Fruit fly (Drosophila melanogaster): ENCODE results near the gene Octbeta2R.

- TF ChIP-seq dsx (GFP tag; optimal IDR thresholded peaks at IDR 0.05; ENCODE audit: poor library complexity, severe bottlenecking) (peak; percentile 12), OdsH (GFP tag; optimal IDR thresholded peaks at IDR 0.05) (no peak), fd59A (GFP tag; optimal IDR thresholded peaks at IDR 0.05) (no peak)
Measured at dm6 chr3R:12628395-12628928, 32.9 kb upstream of the Octbeta2R start.
